Worm (Caenorhabditis elegans) whole organism, late embryonic: ENCODE data around the gene sra-3.

ENCODE experiments used
- C38D4.7 ChIP-seq: fragments of 200-800 bp; sonication (Bioruptor generic); optimal IDR thresholded peaks from 2 replicates; lab custom pipeline; 2018; ENCODE audit warnings: mild to moderate bottlenecking, missing genetic modification characterization, moderate library complexity, missing compliant biosample characterization
- F13H6.1 ChIP-seq: sonication (generic microtip); optimal IDR thresholded peaks from 2 replicates; lab custom pipeline; 2016; ENCODE audit warnings: missing genetic modification characterization, missing compliant biosample characterization
- T23F11.4 ChIP-seq: fragments of 200-800 bp; sonication (Bioruptor generic); optimal IDR thresholded peaks from 2 replicates; lab custom pipeline; 2018; ENCODE audit warnings: mild to moderate bottlenecking, missing genetic modification characterization, missing compliant biosample characterization
- Y22D7AL.16 ChIP-seq: sonication (generic microtip); optimal IDR thresholded peaks from 2 replicates; lab custom pipeline; 2016; ENCODE audit warnings: missing genetic modification characterization, missing compliant biosample characterization
- ahr-1 ChIP-seq: sonication (generic microtip); optimal IDR thresholded peaks from 2 replicates; lab custom pipeline; 2016; ENCODE audit warnings: missing genetic modification characterization, missing compliant biosample characterization
- ceh-18 ChIP-seq: sonication (generic microtip); optimal IDR thresholded peaks from 2 replicates; lab custom pipeline; 2016; ENCODE audit warnings: missing genetic modification characterization, missing compliant biosample characterization
- ceh-19 ChIP-seq: fragments of 200-800 bp; sonication (Bioruptor generic); optimal IDR thresholded peaks from 2 replicates; lab custom pipeline; 2018; ENCODE audit warnings: mild to moderate bottlenecking, missing genetic modification characterization, missing compliant biosample characterization
- ceh-2 ChIP-seq: sonication (generic microtip); optimal IDR thresholded peaks from 2 replicates; lab custom pipeline; 2016; ENCODE audit warnings: missing genotype, missing genetic modification characterization, missing compliant biosample characterization
- ceh-22 ChIP-seq: sonication (generic microtip); optimal IDR thresholded peaks from 2 replicates; lab custom pipeline; 2017; ENCODE audit warnings: missing biosample characterization, missing genetic modification characterization
- ceh-24 ChIP-seq: sonication (generic microtip); optimal IDR thresholded peaks from 2 replicates; lab custom pipeline; 2016; ENCODE audit warnings: mild to moderate bottlenecking, missing genetic modification characterization, missing compliant biosample characterization
- ceh-34 ChIP-seq: sonication (generic microtip); optimal IDR thresholded peaks from 2 replicates; lab custom pipeline; 2016; ENCODE audit warnings: mild to moderate bottlenecking, missing genetic modification characterization, missing compliant biosample characterization
- ceh-45 ChIP-seq: fragments of 200-800 bp; sonication (Bioruptor generic); IDR thresholded peaks from 2 replicates; pipeline ENCODE4 v1.3.6; 2022; ENCODE audit warnings: missing genetic modification reagents, missing genetic modification characterization, missing compliant biosample characterization
- ceh-48 ChIP-seq: sonication (generic microtip); optimal IDR thresholded peaks from 2 replicates; lab custom pipeline; 2016; ENCODE audit warnings: missing genetic modification characterization, inconsistent platforms, missing compliant biosample characterization
- ceh-6 ChIP-seq: fragments of 200-800 bp; sonication (Bioruptor generic); optimal IDR thresholded peaks from 2 replicates; lab custom pipeline; 2018; ENCODE audit warnings: mild to moderate bottlenecking, missing genetic modification characterization, missing compliant biosample characterization
- dve-1 ChIP-seq: sonication (generic microtip); optimal IDR thresholded peaks from 2 replicates; lab custom pipeline; 2017; ENCODE audit warnings: antibody characterized with exemption, mild to moderate bottlenecking, missing genetic modification characterization, missing compliant biosample characterization
- elt-2 ChIP-seq: sonication (generic microtip); optimal IDR thresholded peaks from 2 replicates; lab custom pipeline; 2016; ENCODE audit warnings: missing genetic modification reagents, missing genetic modification characterization, missing compliant biosample characterization
- ets-4 ChIP-seq: sonication (generic microtip); optimal IDR thresholded peaks from 2 replicates; lab custom pipeline; 2016; ENCODE audit warnings: missing genetic modification characterization, missing compliant biosample characterization
- fax-1 ChIP-seq: sonication (generic microtip); optimal IDR thresholded peaks from 2 replicates; lab custom pipeline; 2016; ENCODE audit warnings: missing genotype, missing genetic modification characterization, missing compliant biosample characterization
- fkh-10 ChIP-seq: fragments of 150-350 bp; optimal IDR thresholded peaks from 2 replicates; lab custom pipeline; 2014; ENCODE audit warnings: missing biosample characterization, missing genetic modification reagents, missing genetic modification characterization
- gmeb-2 ChIP-seq: sonication (generic microtip); optimal IDR thresholded peaks from 2 replicates; lab custom pipeline; 2016; ENCODE audit warnings: missing genetic modification characterization, inconsistent platforms, missing compliant biosample characterization
- hlh-30 ChIP-seq: sonication (generic microtip); optimal IDR thresholded peaks from 2 replicates; lab custom pipeline; 2017; ENCODE audit warnings: antibody characterized with exemption, missing genetic modification characterization, missing compliant biosample characterization; ENCODE audit not compliant: insufficient read depth
- hlh-8 ChIP-seq: sonication (generic microtip); optimal IDR thresholded peaks from 2 replicates; lab custom pipeline; 2016; ENCODE audit warnings: missing genotype, missing genetic modification characterization, missing compliant biosample characterization
- lin-11 ChIP-seq: fragments of 200-800 bp; sonication (Bioruptor generic); optimal IDR thresholded peaks from 2 replicates; lab custom pipeline; 2018; ENCODE audit warnings: mild to moderate bottlenecking, missing genetic modification characterization, missing compliant biosample characterization
- madf-2 ChIP-seq: sonication (generic microtip); optimal IDR thresholded peaks from 2 replicates; lab custom pipeline; 2017; ENCODE audit warnings: missing genetic modification characterization, missing compliant biosample characterization
- nfya-1 ChIP-seq: sonication (generic microtip); optimal IDR thresholded peaks from 2 replicates; lab custom pipeline; 2017; ENCODE audit warnings: missing genetic modification characterization, mild to moderate bottlenecking, missing compliant biosample characterization, antibody characterized with exemption, moderate library complexity
- nhr-11 ChIP-seq: fragments of 150-350 bp; optimal IDR thresholded peaks from 2 replicates; lab custom pipeline; 2014; ENCODE audit warnings: missing biosample characterization, missing genetic modification characterization
- nhr-232 ChIP-seq: sonication (generic microtip); optimal IDR thresholded peaks from 2 replicates; lab custom pipeline; 2016; ENCODE audit warnings: missing genetic modification characterization, missing compliant biosample characterization
- npax-4 ChIP-seq: sonication (generic microtip); optimal IDR thresholded peaks from 2 replicates; lab custom pipeline; 2016; ENCODE audit warnings: missing genetic modification characterization, missing compliant biosample characterization
- pha-2 ChIP-seq: sonication (generic microtip); optimal IDR thresholded peaks from 2 replicates; lab custom pipeline; 2017; ENCODE audit warnings: mild to moderate bottlenecking, missing genetic modification characterization, missing compliant biosample characterization
- pha-4 ChIP-seq: fragments of 150-350 bp; optimal IDR thresholded peaks from 2 replicates; lab custom pipeline; 2018; ENCODE audit warnings: missing biosample characterization, missing genetic modification reagents, missing genetic modification characterization
- pqm-1 ChIP-seq: sonication (generic microtip); optimal IDR thresholded peaks from 2 replicates; lab custom pipeline; 2016; ENCODE audit warnings: missing genetic modification characterization, missing compliant biosample characterization
- pros-1 ChIP-seq: fragments of 150-350 bp; optimal IDR thresholded peaks from 2 replicates; lab custom pipeline; 2014; ENCODE audit warnings: missing biosample characterization, missing genetic modification reagents, missing genetic modification characterization
- sox-2 ChIP-seq: fragments of 200-800 bp; sonication (Bioruptor generic); IDR thresholded peaks from 2 replicates; pipeline ENCODE4 v1.3.6; 2022; ENCODE audit warnings: missing genetic modification reagents, missing genetic modification characterization, missing compliant biosample characterization
- syd-9 ChIP-seq: sonication (generic microtip); optimal IDR thresholded peaks from 2 replicates; lab custom pipeline; 2016; ENCODE audit warnings: mild to moderate bottlenecking, missing genetic modification characterization, moderate library complexity, missing compliant biosample characterization
- tbx-2 ChIP-seq: sonication (generic microtip); optimal IDR thresholded peaks from 2 replicates; lab custom pipeline; 2016; ENCODE audit warnings: missing genetic modification characterization, missing compliant biosample characterization
- ttx-3 ChIP-seq: sonication (generic microtip); optimal IDR thresholded peaks from 2 replicates; lab custom pipeline; 2016; ENCODE audit warnings: missing genetic modification reagents, missing genetic modification characterization, missing compliant biosample characterization
- unc-3 ChIP-seq, 2 experiments: fragments of 200-800 bp in 1 of 2; sonication (Bioruptor generic) in 1 of 2; sonication (generic microtip) in 1 of 2; conservative IDR thresholded peaks in 1 of 2; optimal IDR thresholded peaks in 1 of 2; 2 replicates each; pipeline versions ENCODE4 v1.3.6 to Lab custom; 2016 to 2022; ENCODE audit warnings: missing compliant biosample characterization in 2 of 2, missing genetic modification characterization in 2 of 2, missing genetic modification reagents in 1 of 2
- unc-42 ChIP-seq: sonication (generic microtip); optimal IDR thresholded peaks from 2 replicates; lab custom pipeline; 2016; ENCODE audit warnings: missing genotype, missing genetic modification characterization, missing compliant biosample characterization

sra-3 gene

ce11 chrII:9540723-9541122 is at the start of gene sra-3:
Gene sra-3 (minus strand): TSS chrII:9540823.
- no peak for TF ChIP-seq ceh-45 (GFP tag; lab: Robert Waterston, UW)
- TF ChIP-seq ceh-24 (tag; lab: Kevin White, UChicago): no peak
- TF ChIP-seq syd-9 (tag; lab: Kevin White, UChicago): no peak
- TF ChIP-seq gmeb-2 (tag; lab: Kevin White, UChicago): no peak
- no peak for TF ChIP-seq pqm-1 (tag; lab: Kevin White, UChicago)
- TF ChIP-seq npax-4 (tag; lab: Kevin White, UChicago): no peak
- TF ChIP-seq ceh-2 (tag; lab: Kevin White, UChicago): no peak
- no peak for TF ChIP-seq unc-42 (tag; lab: Kevin White, UChicago)
- no peak for TF ChIP-seq dve-1 (tag; lab: Kevin White, UChicago)

ce11 chrII:9589667-9590066 is 49.0 kb upstream of the sra-3 start, which contains the start of gene eral-1:
Gene eral-1 (minus strand): TSS chrII:9589767.
- TF ChIP-seq gmeb-2 (tag; lab: Kevin White, UChicago) (no peak), nhr-232 (no peak), T23F11.4 (no peak), nfya-1 (no peak), pros-1 (tag; lab: Kevin White, UChicago) (no peak), sox-2 (GFP tag; lab: Robert Waterston, UW) (no peak), C38D4.7 (GFP tag; lab: Kevin White, UChicago) (no peak)
- TF ChIP-seq, all 69 proteins: peak for 0

- no peak for TF ChIP-seq hlh-8 (tag; lab: Kevin White, UChicago)
- peak; percentile 52 for TF ChIP-seq elt-2 (tag; lab: Kevin White, UChicago)
- TF ChIP-seq, all 69 proteins: peak for 1
Observed at ce11 chrII:9586734-9587209, 46.1 kb upstream of the sra-3 start, which contains the start of gene ugt-58. Gene ugt-58 (minus strand): TSS chrII:9586784.

DNA sequence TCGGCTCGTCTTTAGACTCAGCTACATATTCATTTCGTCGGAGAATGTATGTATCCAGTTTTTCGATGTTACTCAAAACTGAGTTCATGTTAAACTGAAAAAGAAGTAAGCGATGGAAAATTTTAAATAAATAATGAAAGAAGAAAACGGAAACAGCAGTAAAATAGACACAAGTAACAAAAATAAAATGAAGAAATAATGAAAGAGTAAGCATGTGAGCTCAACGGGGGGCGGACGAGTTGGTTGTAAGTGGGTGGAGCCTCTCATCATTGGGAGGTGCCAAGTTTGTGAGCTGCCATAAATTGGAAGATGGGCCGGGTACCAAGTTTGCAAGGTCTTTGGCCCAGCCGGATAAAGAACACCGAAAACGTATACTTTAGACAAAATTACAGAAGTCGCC is 42.8 kb upstream of the sra-3 start, which contains the start of gene wee-1.1:
Gene wee-1.1, minus strand, starts transcription at position 101 of the 400 bp plus-strand sequence.
- TF ChIP-seq ets-4 (tag; lab: Kevin White, UChicago) (no peak), ceh-6 (GFP tag; lab: Kevin White, UChicago) (no peak), ceh-24 (tag; lab: Kevin White, UChicago) (no peak), ceh-22 (no peak), ceh-45 (GFP tag; lab: Robert Waterston, UW) (no peak), ahr-1 (tag; lab: Kevin White, UChicago) (no peak), ceh-48 (tag; lab: Kevin White, UChicago) (no peak), lin-11 (tag; lab: Kevin White, UChicago) (no peak), pha-2 (no peak), madf-2 (tag; lab: Kevin White, UChicago) (no peak), F13H6.1 (tag; lab: Kevin White, UChicago) (no peak), nhr-11 (no peak), ceh-18 (tag; lab: Kevin White, UChicago) (no peak)

DNA sequence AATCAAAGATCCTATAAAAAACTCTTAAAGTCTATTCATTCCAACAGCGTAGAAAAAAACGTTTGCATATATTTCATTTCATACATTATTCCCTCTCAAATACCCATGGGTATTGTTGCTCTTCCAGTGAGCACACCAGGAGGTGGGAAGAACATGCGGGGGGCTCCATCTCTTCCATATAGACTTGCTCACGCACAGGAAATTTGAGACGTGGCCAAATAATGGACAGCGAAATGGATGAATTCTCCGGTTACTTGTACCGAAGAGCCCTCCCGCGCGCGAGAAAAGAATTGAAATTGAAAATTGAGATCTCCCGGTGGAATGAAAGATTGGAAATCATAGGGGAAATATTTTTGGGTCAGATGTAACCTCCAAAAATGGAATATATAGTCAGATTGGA is 37.0 kb upstream of the sra-3 start:
- TF ChIP-seq hlh-30 (tag; lab: Kevin White, UChicago): no peak
- TF ChIP-seq lin-11 (tag; lab: Kevin White, UChicago): no peak
- peak; percentile 98 for TF ChIP-seq ceh-34 (tag; lab: Kevin White, UChicago)
- peak; percentile 85 for TF ChIP-seq ceh-19
- TF ChIP-seq, all 69 proteins: peak for 2

ce11 chrII:9576707-9577106 is 36.1 kb upstream of the sra-3 start:
- TF ChIP-seq ceh-2 (tag; lab: Kevin White, UChicago): no peak
- TF ChIP-seq tbx-2 (tag; lab: Kevin White, UChicago): no peak
- no peak for TF ChIP-seq dve-1 (tag; lab: Kevin White, UChicago)
- no peak for TF ChIP-seq ttx-3 (tag; lab: Kevin White, UChicago)
- no peak for TF ChIP-seq pha-4 (tag; lab: Kevin White, UChicago)
- no peak for TF ChIP-seq fax-1 (tag; lab: Kevin White, UChicago)
- no peak for TF ChIP-seq ahr-1 (tag; lab: Kevin White, UChicago)
- no peak for TF ChIP-seq pha-2
- TF ChIP-seq ceh-45 (GFP tag; lab: Robert Waterston, UW): no peak
- no peak for TF ChIP-seq fkh-10 (GFP tag; lab: Kevin White, UChicago)
- no peak for TF ChIP-seq sox-2 (GFP tag; lab: Robert Waterston, UW)
- TF ChIP-seq unc-3 (GFP tag; conservative IDR thresholded peaks at IDR 0.05; lab: Robert Waterston, UW): no peak
- TF ChIP-seq unc-3 (tag; optimal IDR thresholded peaks at IDR 0.05; lab: Kevin White, UChicago): no peak
- no peak for TF ChIP-seq Y22D7AL.16 (tag; lab: Kevin White, UChicago)
- TF ChIP-seq hlh-30 (tag; lab: Kevin White, UChicago): no peak
- no peak for TF ChIP-seq ceh-22
